Worm (Caenorhabditis elegans) whole organism, dauer: ENCODE results near the gene scl-15.

Source experiments
- unc-62 ChIP-seq: sonication (generic microtip); optimal IDR thresholded peaks from 2 replicates; lab custom pipeline; 2017; ENCODE audit warnings: missing biosample characterization, missing genetic modification reagents, missing genetic modification characterization

scl-15 gene

ce11 chrII:3241842-3242241, 42.6 kb downstream of the scl-15 start:
- no peak for TF ChIP-seq unc-62 (GFP tag; lab: Kevin White, UChicago)

- TF ChIP-seq unc-62 (GFP tag; lab: Kevin White, UChicago): no peak
Measured at ce11 chrII:3240207-3240606, 44.3 kb downstream of the scl-15 start, which contains the start of gene C17F4.3. TSS of gene C17F4.3 (plus strand) at chrII:3240507.

- TF ChIP-seq unc-62 (GFP tag; lab: Kevin White, UChicago): no peak
Measured at ce11 chrII:3237038-3237521, 47.4 kb downstream of the scl-15 start, which contains the start of the genes srz-67 and C17F4.11. TSS of gene srz-67 (minus strand) at chrII:3237138. TSS of gene C17F4.11 (plus strand) at chrII:3237471.

ce11 chrII:3234725-3235124, 49.7 kb downstream of the scl-15 start, which contains the start of gene C17F4.8:
TSS of gene C17F4.8 (minus strand) at chrII:3234825.
- no peak for TF ChIP-seq unc-62 (GFP tag; lab: Kevin White, UChicago)
